Worm (Caenorhabditis elegans) whole organism, mixed stage, embryonic: ENCODE measurements around the gene C08B6.8.
A peak's percentile ranks its signal among the peaks of the same experiment; 100 is the strongest.

Experiments used
- M03D4.4 ChIP-seq: sonication (generic microtip); optimal IDR thresholded peaks from 2 replicates; lab custom pipeline; 2017; ENCODE audit warnings: mild to moderate bottlenecking, missing genetic modification characterization, missing compliant biosample characterization
- bed-3 ChIP-seq: fragments of 200-800 bp; sonication (Bioruptor generic); optimal IDR thresholded peaks from 3 replicates; lab custom pipeline; 2018; ENCODE audit warnings: mild to moderate bottlenecking, missing genetic modification characterization, moderate library complexity, missing compliant biosample characterization
- ceh-39 ChIP-seq: fragments of 150-350 bp; optimal IDR thresholded peaks from 2 replicates; lab custom pipeline; 2014; ENCODE audit warnings: missing biosample characterization, missing genetic modification characterization
- ceh-43 ChIP-seq: fragments of 200-800 bp; sonication (Bioruptor generic); optimal IDR thresholded peaks from 2 replicates; lab custom pipeline; 2018; ENCODE audit warnings: mild to moderate bottlenecking, missing genetic modification characterization, moderate library complexity, missing compliant biosample characterization
- ceh-83 ChIP-seq: fragments of 200-800 bp; sonication (Bioruptor generic); optimal IDR thresholded peaks from 2 replicates; lab custom pipeline; 2018; ENCODE audit warnings: mild to moderate bottlenecking, missing genetic modification characterization, missing compliant biosample characterization
- ces-1 ChIP-seq: fragments of 150-350 bp; optimal IDR thresholded peaks from 2 replicates; lab custom pipeline; 2014; ENCODE audit warnings: missing biosample characterization, missing genetic modification reagents, missing genetic modification characterization
- drap-1 ChIP-seq: fragments of 200-800 bp; sonication (Bioruptor generic); optimal IDR thresholded peaks from 3 replicates; lab custom pipeline; 2018; ENCODE audit warnings: mild to moderate bottlenecking, missing genetic modification characterization, missing compliant biosample characterization
- elt-1 ChIP-seq: sonication (generic microtip); optimal IDR thresholded peaks from 2 replicates; lab custom pipeline; 2017; ENCODE audit warnings: missing genetic modification characterization, mild to moderate bottlenecking, missing compliant biosample characterization, antibody characterized with exemption, moderate library complexity, borderline replicate concordance; ENCODE audit not compliant: insufficient read depth
- elt-3 ChIP-seq: fragments of 150-350 bp; optimal IDR thresholded peaks from 2 replicates; lab custom pipeline; 2014; ENCODE audit warnings: missing biosample characterization, missing genetic modification characterization
- flh-1 ChIP-seq: fragments of 200-800 bp; sonication (Bioruptor generic); optimal IDR thresholded peaks from 2 replicates; lab custom pipeline; 2018; ENCODE audit warnings: mild to moderate bottlenecking, missing genetic modification characterization, moderate library complexity, missing compliant biosample characterization
- ham-2 ChIP-seq: fragments of 200-800 bp; sonication (Bioruptor generic); optimal IDR thresholded peaks from 2 replicates; lab custom pipeline; 2018; ENCODE audit warnings: mild to moderate bottlenecking, missing genetic modification characterization, missing compliant biosample characterization
- hlh-1 ChIP-seq: fragments of 150-350 bp; optimal IDR thresholded peaks from 2 replicates; lab custom pipeline; 2014; ENCODE audit warnings: missing biosample characterization, missing genetic modification reagents, missing genetic modification characterization
- lin-13 ChIP-seq: fragments of 150-350 bp; optimal IDR thresholded peaks from 2 replicates; lab custom pipeline; 2014; ENCODE audit warnings: missing biosample characterization, missing genetic modification characterization
- lin-32 ChIP-seq: fragments of 200-800 bp; sonication (Bioruptor generic); optimal IDR thresholded peaks from 2 replicates; lab custom pipeline; 2018; ENCODE audit warnings: mild to moderate bottlenecking, missing genetic modification characterization, missing compliant biosample characterization
- lsy-2 ChIP-seq: fragments of 150-350 bp; optimal IDR thresholded peaks from 2 replicates; lab custom pipeline; 2014; ENCODE audit warnings: missing biosample characterization, missing genetic modification characterization
- mab-5 ChIP-seq: fragments of 150-350 bp; optimal IDR thresholded peaks from 2 replicates; lab custom pipeline; 2014; ENCODE audit warnings: missing biosample characterization, missing genetic modification characterization
- mep-1 ChIP-seq: fragments of 150-350 bp; optimal IDR thresholded peaks from 2 replicates; lab custom pipeline; 2017; ENCODE audit warnings: missing biosample characterization, missing genetic modification reagents, missing genetic modification characterization, inconsistent platforms
- mls-2 ChIP-seq: sonication (generic microtip); optimal IDR thresholded peaks from 2 replicates; lab custom pipeline; 2016; ENCODE audit warnings: mild to moderate bottlenecking, missing genetic modification characterization, moderate library complexity, missing compliant biosample characterization
- nhr-12 ChIP-seq: fragments of 150-350 bp; optimal IDR thresholded peaks from 2 replicates; lab custom pipeline; 2014; ENCODE audit warnings: missing biosample characterization, missing genetic modification characterization
- nhr-2 ChIP-seq: fragments of 150-350 bp; optimal IDR thresholded peaks from 2 replicates; lab custom pipeline; 2014; ENCODE audit warnings: missing biosample characterization, missing genetic modification characterization
- nhr-237 ChIP-seq: fragments of 150-350 bp; optimal IDR thresholded peaks from 2 replicates; lab custom pipeline; 2014; ENCODE audit warnings: missing biosample characterization, missing genetic modification characterization
- nhr-28 ChIP-seq: fragments of 150-350 bp; optimal IDR thresholded peaks from 2 replicates; lab custom pipeline; 2014; ENCODE audit warnings: missing biosample characterization, missing genetic modification characterization
- nhr-76 ChIP-seq: sonication (generic microtip); optimal IDR thresholded peaks from 2 replicates; lab custom pipeline; 2017; ENCODE audit warnings: missing biosample characterization, missing genetic modification characterization
- pha-4 ChIP-seq: fragments of 150-350 bp; optimal IDR thresholded peaks from 2 replicates; lab custom pipeline; 2018; ENCODE audit warnings: missing biosample characterization, missing genetic modification reagents, missing genetic modification characterization
- sem-2 ChIP-seq: fragments of 200-800 bp; sonication (Bioruptor generic); optimal IDR thresholded peaks from 2 replicates; lab custom pipeline; 2018; ENCODE audit warnings: mild to moderate bottlenecking, missing genetic modification characterization, missing compliant biosample characterization
- snpc-4 ChIP-seq: fragments of 150-350 bp; optimal IDR thresholded peaks from 2 replicates; lab custom pipeline; 2014; ENCODE audit warnings: missing biosample characterization, missing genetic modification characterization
- sptf-1 ChIP-seq: sonication (generic microtip); optimal IDR thresholded peaks from 2 replicates; lab custom pipeline; 2017; ENCODE audit warnings: mild to moderate bottlenecking, missing genetic modification characterization, moderate library complexity, missing compliant biosample characterization
- tbx-8 ChIP-seq: fragments of 200-800 bp; sonication (Bioruptor generic); optimal IDR thresholded peaks from 2 replicates; lab custom pipeline; 2018; ENCODE audit warnings: mild to moderate bottlenecking, missing genetic modification characterization, moderate library complexity, missing compliant biosample characterization
- unc-120 ChIP-seq: sonication (generic microtip); optimal IDR thresholded peaks from 2 replicates; lab custom pipeline; 2017; ENCODE audit warnings: missing genetic modification characterization, missing compliant biosample characterization; ENCODE audit not compliant: poor library complexity, severe bottlenecking
- unc-39 ChIP-seq: fragments of 150-350 bp; optimal IDR thresholded peaks from 2 replicates; lab custom pipeline; 2014; ENCODE audit warnings: missing biosample characterization, missing genetic modification characterization
- unc-62 ChIP-seq: fragments of 150-350 bp; optimal IDR thresholded peaks from 2 replicates; lab custom pipeline; 2014; ENCODE audit warnings: missing biosample characterization, missing genetic modification reagents, missing genetic modification characterization
- zip-8 ChIP-seq: fragments of 150-350 bp; optimal IDR thresholded peaks from 2 replicates; lab custom pipeline; 2014; ENCODE audit warnings: missing biosample characterization, missing genetic modification characterization

C08B6.8 gene

ce11 chrV:10087103-10087502 lies 47.3 kb upstream of the C08B6.8 start, which contains the start of gene R04B5.5:
Gene R04B5.5 (plus strand): TSS chrV:10087480.
- peak; percentile 62 for TF ChIP-seq unc-62
- no peak for TF ChIP-seq ham-2 (GFP tag; lab: Kevin White, UChicago)
- no peak for TF ChIP-seq mls-2 (tag; lab: Kevin White, UChicago)
- TF ChIP-seq hlh-1 = no peak
- no peak for TF ChIP-seq pha-4 (tag; lab: Kevin White, UChicago)
- TF ChIP-seq nhr-237 (tag; lab: Kevin White, UChicago) = no peak
- no peak for TF ChIP-seq unc-39 (tag; lab: Kevin White, UChicago)
- TF ChIP-seq flh-1 = no peak
- no peak for TF ChIP-seq bed-3 (GFP tag; lab: Kevin White, UChicago)
- no peak for TF ChIP-seq lsy-2 (tag; lab: Kevin White, UChicago)
- TF ChIP-seq nhr-2 = no peak
- TF ChIP-seq elt-1 (tag; lab: Kevin White, UChicago) = peak; percentile 30
- TF ChIP-seq sem-2 (GFP tag; lab: Kevin White, UChicago) = no peak
- peak; percentile 86 for TF ChIP-seq elt-3 (tag; lab: Kevin White, UChicago)
- no peak for TF ChIP-seq nhr-12 (tag; lab: Kevin White, UChicago)
- no peak for TF ChIP-seq snpc-4 (tag; lab: Kevin White, UChicago)
- TF ChIP-seq mep-1 (tag; lab: Kevin White, UChicago) = no peak
- no peak for TF ChIP-seq nhr-76 (tag; lab: Kevin White, UChicago)
- no peak for TF ChIP-seq ceh-83 (GFP tag; lab: Kevin White, UChicago)

ce11 chrV:10090461-10090860 lies 44.0 kb upstream of the C08B6.8 start, which contains the start of gene R04B5.7:
Gene R04B5.7 (minus strand): TSS chrV:10090561.
- no peak for TF ChIP-seq ceh-43 (GFP tag; lab: Kevin White, UChicago)
- no peak for TF ChIP-seq elt-3 (tag; lab: Kevin White, UChicago)
- no peak for TF ChIP-seq ceh-83 (GFP tag; lab: Kevin White, UChicago)
- no peak for TF ChIP-seq snpc-4 (tag; lab: Kevin White, UChicago)
- no peak for TF ChIP-seq hlh-1
- no peak for TF ChIP-seq mep-1 (tag; lab: Kevin White, UChicago)
- no peak for TF ChIP-seq nhr-237 (tag; lab: Kevin White, UChicago)
- TF ChIP-seq M03D4.4 (tag; lab: Kevin White, UChicago) = no peak
- no peak for TF ChIP-seq mls-2 (tag; lab: Kevin White, UChicago)
- TF ChIP-seq pha-4 (tag; lab: Kevin White, UChicago) = no peak
- no peak for TF ChIP-seq unc-120 (tag; lab: Kevin White, UChicago)

ce11 chrV:10091152-10091551 lies 43.3 kb upstream of the C08B6.8 start, which contains the start of gene R04B5.11:
Gene R04B5.11 (minus strand): TSS chrV:10091252.
- TF ChIP-seq mab-5 (no peak), unc-62 (no peak), M03D4.4 (tag; lab: Kevin White, UChicago) (no peak), flh-1 (no peak), bed-3 (GFP tag; lab: Kevin White, UChicago) (no peak)

ce11 chrV:10094374-10094773 lies 40.1 kb upstream of the C08B6.8 start, which contains the start of gene srd-49:
Gene srd-49 (plus strand): TSS chrV:10094674.
- TF ChIP-seq nhr-28 (tag; lab: Kevin White, UChicago) (no peak), unc-62 (no peak), zip-8 (no peak), lin-13 (tag; lab: Kevin White, UChicago) (no peak)

ce11 chrV:10096932-10097331 lies 37.5 kb upstream of the C08B6.8 start:
- TF ChIP-seq ceh-39 = no peak
- no peak for TF ChIP-seq ham-2 (GFP tag; lab: Kevin White, UChicago)
- no peak for TF ChIP-seq drap-1 (GFP tag; lab: Kevin White, UChicago)
- TF ChIP-seq ceh-83 (GFP tag; lab: Kevin White, UChicago) = no peak
- no peak for TF ChIP-seq elt-3 (tag; lab: Kevin White, UChicago)
- no peak for TF ChIP-seq bed-3 (GFP tag; lab: Kevin White, UChicago)
- no peak for TF ChIP-seq mls-2 (tag; lab: Kevin White, UChicago)
- no peak for TF ChIP-seq unc-120 (tag; lab: Kevin White, UChicago)

ce11 chrV:10098429-10098828 lies 36.0 kb upstream of the C08B6.8 start, which contains the start of gene ugt-47:
Gene ugt-47 (minus strand): TSS chrV:10098597.
- TF ChIP-seq tbx-8 (GFP tag; lab: Kevin White, UChicago) (no peak), unc-120 (tag; lab: Kevin White, UChicago) (no peak), mab-5 (no peak), lin-32 (GFP tag; lab: Kevin White, UChicago) (no peak), mls-2 (tag; lab: Kevin White, UChicago) (no peak), lin-13 (tag; lab: Kevin White, UChicago) (no peak), sptf-1 (tag; lab: Kevin White, UChicago) (no peak), nhr-28 (tag; lab: Kevin White, UChicago) (no peak), sem-2 (GFP tag; lab: Kevin White, UChicago) (no peak), hlh-1 (no peak), unc-62 (no peak), elt-1 (tag; lab: Kevin White, UChicago) (no peak), ces-1 (GFP tag; lab: Kevin White, UChicago) (no peak), ceh-43 (GFP tag; lab: Kevin White, UChicago) (no peak), M03D4.4 (tag; lab: Kevin White, UChicago) (no peak), bed-3 (GFP tag; lab: Kevin White, UChicago) (no peak), ceh-83 (GFP tag; lab: Kevin White, UChicago) (no peak)
